Fruit fly (Drosophila melanogaster): ENCODE data around the gene CG8188.

Gene CG8188

DNA sequence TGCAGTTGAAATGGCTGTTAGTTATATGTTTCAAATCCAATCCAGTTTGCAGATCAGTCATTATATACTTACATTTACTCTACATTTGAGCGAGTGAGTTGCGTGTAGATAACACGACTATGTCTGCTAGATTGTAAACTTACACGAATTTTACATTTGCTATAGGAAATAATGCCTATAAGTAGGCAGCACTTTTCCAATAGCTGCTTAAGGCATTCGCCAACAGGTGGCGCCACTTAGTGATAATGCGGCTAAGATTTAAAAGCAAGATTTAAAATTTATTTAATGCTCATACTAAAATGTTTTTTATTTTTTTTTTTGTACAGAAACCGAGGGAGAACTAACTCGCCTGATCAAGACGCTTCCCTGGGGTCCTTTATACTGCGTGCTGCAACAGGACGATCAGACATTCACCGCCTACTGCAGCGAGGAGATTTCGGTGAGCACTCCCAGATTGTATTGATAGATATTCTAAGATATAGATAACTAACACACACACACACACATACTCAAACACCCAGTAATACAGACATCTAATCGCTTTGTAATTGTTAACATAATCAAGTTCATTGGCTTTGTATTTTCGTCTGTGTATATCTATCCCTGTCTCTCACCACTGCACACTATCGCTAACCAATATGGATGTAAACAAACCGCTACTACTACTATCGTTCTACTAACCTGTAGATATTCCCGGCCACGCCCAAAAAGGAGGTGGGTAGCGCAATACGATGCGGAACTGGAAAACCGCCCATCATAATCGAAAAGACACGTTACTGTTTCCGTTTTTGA, 17.6 kb upstream of the CG8188 start (continued):
- TF ChIP-seq CG8290 (GFP tag; optimal IDR thresholded peaks at IDR 0.05) (peak; percentile 34), CG8290 (tag; optimal IDR thresholded peaks at IDR 0.05) (peak in 1 of 2 experiments; percentile 51), CG14014 (GFP tag; IDR thresholded peaks at IDR 0.05) (no peak), grn (GFP tag; optimal IDR thresholded peaks at IDR 0.05) (peak; percentile 86), Atf6 (GFP tag; IDR thresholded peaks at IDR 0.05) (no peak), Sry-β (GFP tag; optimal IDR thresholded peaks at IDR 0.05) (no peak), CG14441 (GFP tag; IDR thresholded peaks at IDR 0.05) (no peak), Taf1 (GFP tag; IDR thresholded peaks at IDR 0.05) (no peak), CG42726 (GFP tag; IDR thresholded peaks at IDR 0.05; ENCODE audit: partially characterized antibody) (peak; percentile 81), CG10321 (GFP tag; IDR thresholded peaks at IDR 0.05) (0 out of 2 replicates have a peak, but pooled peaks have one; percentile 17), CG13424 (tag; optimal IDR thresholded peaks at IDR 0.05) (no peak), C15 (GFP tag; IDR thresholded peaks at IDR 0.05) (no peak), Scr (GFP tag; IDR thresholded peaks at IDR 0.05; ENCODE audit: partially characterized antibody) (0 out of 2 replicates have a peak, but pooled peaks have one; percentile 36), Doc3 (GFP tag; IDR thresholded peaks at IDR 0.05; ENCODE audit: partially characterized antibody) (no peak), ftz-f1 (GFP tag; optimal IDR thresholded peaks at IDR 0.05) (no peak), dm (GFP tag; optimal IDR thresholded peaks at IDR 0.05) (no peak), BtbVII (GFP tag; optimal IDR thresholded peaks at IDR 0.05) (no peak), Hr3 (GFP tag; optimal IDR thresholded peaks at IDR 0.05) (no peak), trh (GFP tag; optimal IDR thresholded peaks at IDR 0.05) (no peak), knrl (GFP tag; IDR thresholded peaks at IDR 0.05; ENCODE audit: partially characterized antibody) (peak; percentile 54; the same call in 2 of the 3 replicates), chn (GFP tag; optimal IDR thresholded peaks at IDR 0.05) (no peak), slbo (GFP tag; IDR thresholded peaks at IDR 0.05) (peak; percentile 61), CG34422 (GFP tag; IDR thresholded peaks at IDR 0.05) (no peak), scrt (GFP tag; optimal IDR thresholded peaks at IDR 0.05) (no peak), Bdp1 (GFP tag; optimal IDR thresholded peaks at IDR 0.05) (no peak), Oaz (GFP tag; IDR thresholded peaks at IDR 0.05) (no peak), vnd (GFP tag; IDR thresholded peaks at IDR 0.05; ENCODE audit: partially characterized antibody) (peak; percentile 33; the same call in 1 of the 3 replicates), wor (GFP tag; IDR thresholded peaks at IDR 0.05) (no peak), CG33213 (GFP tag; optimal IDR thresholded peaks at IDR 0.05) (peak; percentile 17), sc (optimal IDR thresholded peaks at IDR 0.05) (no peak), sc (GFP tag; optimal IDR thresholded peaks at IDR 0.05) (no peak), CG1233 (GFP tag; optimal IDR thresholded peaks at IDR 0.05) (no peak), CG17359 (tag; optimal IDR thresholded peaks at IDR 0.05) (no peak), Vsx1 (GFP tag; optimal IDR thresholded peaks at IDR 0.05) (no peak), Blimp-1 (GFP tag; optimal IDR thresholded peaks at IDR 0.05) (no peak), B-H2 (GFP tag; optimal IDR thresholded peaks at IDR 0.05) (no peak), CG7963 (GFP tag; IDR thresholded peaks at IDR 0.05; ENCODE audit: partially characterized antibody) (peak; percentile 56; the same call in 1 of the 3 replicates), CG6765 (GFP tag; optimal IDR thresholded peaks at IDR 0.05) (no peak), gcm (GFP tag; optimal IDR thresholded peaks at IDR 0.05) (no peak), Gsc (GFP tag; IDR thresholded peaks at IDR 0.05) (no peak), pho (GFP tag; optimal IDR thresholded peaks at IDR 0.05) (no peak), ind (GFP tag; optimal IDR thresholded peaks at IDR 0.05) (no peak), exex (tag; optimal IDR thresholded peaks at IDR 0.05) (peak; percentile 88), CG3726 (GFP tag; IDR thresholded peaks at IDR 0.05) (no peak), CG8924 (tag; optimal IDR thresholded peaks at IDR 0.05) (no peak), CG10959 (GFP tag; IDR thresholded peaks at IDR 0.05) (no peak), Sox102F (GFP tag; optimal IDR thresholded peaks at IDR 0.05) (no peak), Mes4 (GFP tag; optimal IDR thresholded peaks at IDR 0.05) (no peak), crp (GFP tag; optimal IDR thresholded peaks at IDR 0.05) (no peak)
